Worm (Caenorhabditis elegans): ENCODE data around the gene F58E2.5.

- TF ChIP-seq him-1 (tag; optimal IDR thresholded peaks at IDR 0.05) (no peak), W03F9.2 (tag; optimal IDR thresholded peaks at IDR 0.05) (no peak), dao-5 (tag; optimal IDR thresholded peaks at IDR 0.05) (no peak)
These were observed 2.2 kb upstream of the F58E2.5 start for ce11 chrIV:3442513-3442912.

Data from whole organism, L4/young adult.